Fruit fly (Drosophila melanogaster) whole organism: ENCODE data around the gene CG9360.

Experiments used
- CG8478 ChIP-seq: fragments of >200 bp; optimal IDR thresholded peaks from 2 replicates; lab custom pipeline; 2018; ENCODE audit warnings: inconsistent platforms
- Dll ChIP-seq: fragments of >200 bp; optimal IDR thresholded peaks from 2 replicates; lab custom pipeline; 2017
- EcR ChIP-seq, 2 experiments: fragments of >200 bp; optimal IDR thresholded peaks; 2 replicates each; lab custom pipeline; 2017; ENCODE audit warnings: missing biosample characterization in 2 of 2, missing genetic modification characterization in 2 of 2, missing genetic modification reagents in 2 of 2

DNA sequence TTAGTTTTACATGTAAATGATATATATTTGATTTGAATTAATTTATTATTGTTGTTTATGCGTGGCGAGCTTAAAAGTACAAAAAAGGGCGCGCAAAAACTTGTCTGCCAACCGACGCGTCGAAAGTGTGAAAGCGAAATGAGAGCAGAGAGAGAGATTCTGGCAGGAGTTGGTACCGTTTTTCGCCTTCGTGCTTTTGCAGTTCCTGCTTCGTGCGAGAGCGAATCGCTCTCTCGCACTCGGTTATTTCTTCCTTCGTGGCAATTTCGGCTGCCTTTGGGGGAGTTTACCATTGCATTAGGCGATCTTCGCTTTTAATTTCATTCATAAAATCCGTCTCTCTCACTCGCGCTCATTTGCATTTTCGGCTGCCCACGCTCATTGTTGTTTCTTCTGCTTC lies 35.4 kb downstream of the CG9360 start, which contains the start of gene inaF-D:
- TF ChIP-seq Dll (lab: Kevin White, UChicago) (no peak), EcR (GFP tag; optimal IDR thresholded peaks at IDR 0.05; lab: Kevin White, UChicago) (no peak), CG8478 (lab: Kevin White, UChicago) (no peak)
